Worm (Caenorhabditis elegans) whole organism, L1 larva: ENCODE data around the gene aptf-3.

Experiments used
- C16A3.4 ChIP-seq: fragments of 150-350 bp; optimal IDR thresholded peaks from 2 replicates; lab custom pipeline; 2014; ENCODE audit warnings: missing biosample characterization, missing genetic modification characterization
- F16B12.6 ChIP-seq: fragments of 150-350 bp; optimal IDR thresholded peaks from 2 replicates; lab custom pipeline; 2014; ENCODE audit warnings: missing biosample characterization, missing genetic modification characterization
- Y116A8C.19 ChIP-seq: sonication (generic microtip); optimal IDR thresholded peaks from 2 replicates; lab custom pipeline; 2016; ENCODE audit warnings: missing compliant biosample characterization, missing genetic modification characterization, borderline replicate concordance
- aly-2 ChIP-seq: fragments of 150-350 bp; optimal IDR thresholded peaks from 2 replicates; lab custom pipeline; 2014; ENCODE audit warnings: missing biosample characterization, missing genetic modification characterization
- ama-1 ChIP-seq: fragments of 150-350 bp; optimal IDR thresholded peaks from 2 replicates; lab custom pipeline; 2014
- blmp-1 ChIP-seq: fragments of 150-350 bp; optimal IDR thresholded peaks from 2 replicates; lab custom pipeline; 2014; ENCODE audit warnings: missing biosample characterization, missing genetic modification characterization
- ceh-63 ChIP-seq: fragments of 200-800 bp; sonication (Bioruptor generic); optimal IDR thresholded peaks from 2 replicates; lab custom pipeline; 2018; ENCODE audit warnings: mild to moderate bottlenecking, missing genetic modification characterization, missing compliant biosample characterization
- ceh-8 ChIP-seq: fragments of 200-800 bp; sonication (Bioruptor generic); optimal IDR thresholded peaks from 2 replicates; lab custom pipeline; 2018; ENCODE audit warnings: mild to moderate bottlenecking, missing genetic modification characterization, moderate library complexity, missing compliant biosample characterization
- ces-1 ChIP-seq: fragments of 150-350 bp; optimal IDR thresholded peaks from 2 replicates; lab custom pipeline; 2014; ENCODE audit warnings: missing biosample characterization, missing genetic modification reagents, missing genetic modification characterization
- dpl-1 ChIP-seq, 3 experiments: fragments of 150-350 bp in 2 of 3; sonication (generic microtip) in 1 of 3; optimal IDR thresholded peaks; 2 replicates each; lab custom pipeline; 2014 to 2017; ENCODE audit warnings: missing biosample characterization in 3 of 3, missing genetic modification characterization in 3 of 3, missing genetic modification reagents in 3 of 3
- efl-1 ChIP-seq, 4 experiments: fragments of 150-350 bp; optimal IDR thresholded peaks in 3 of 4; peaks in 1 of 4; 1 replicate in 1 of 4; 2 replicates in 3 of 4; lab custom pipeline; 2014; ENCODE audit warnings: missing biosample characterization in 2 of 4, missing genetic modification characterization in 2 of 4, missing genetic modification reagents in 2 of 4
- egl-27 ChIP-seq, 2 experiments: fragments of 150-350 bp in 1 of 2; sonication (generic microtip); optimal IDR thresholded peaks; 3 replicates each; lab custom pipeline; 2017 to 2018; ENCODE audit warnings: missing biosample characterization in 2 of 2, missing genetic modification characterization in 2 of 2, missing genetic modification reagents in 2 of 2
- elt-3 ChIP-seq, 6 experiments: fragments of 150-350 bp in 1 of 6; sonication (generic microtip); optimal IDR thresholded peaks; 2 replicates each; lab custom pipeline; 2017 to 2018; ENCODE audit warnings: missing biosample characterization in 6 of 6, missing genetic modification characterization in 6 of 6, inconsistent platforms in 1 of 6
- fkh-10 ChIP-seq: sonication (generic microtip); optimal IDR thresholded peaks from 2 replicates; lab custom pipeline; 2017; ENCODE audit warnings: missing biosample characterization, missing genetic modification reagents, missing genetic modification characterization
- fkh-4 ChIP-seq: sonication (generic microtip); optimal IDR thresholded peaks from 2 replicates; lab custom pipeline; 2016; ENCODE audit warnings: missing compliant biosample characterization, missing genetic modification characterization, borderline replicate concordance
- fos-1 ChIP-seq: fragments of 150-350 bp; optimal IDR thresholded peaks from 2 replicates; lab custom pipeline; 2014; ENCODE audit warnings: missing biosample characterization, missing genetic modification characterization
- hlh-17 ChIP-seq: fragments of 200-800 bp; sonication (Bioruptor generic); optimal IDR thresholded peaks from 2 replicates; lab custom pipeline; 2018; ENCODE audit warnings: missing genetic modification characterization, mild to moderate bottlenecking, missing compliant biosample characterization, moderate library complexity, borderline replicate concordance
- hpl-2 ChIP-seq: fragments of 150-350 bp; optimal IDR thresholded peaks from 2 replicates; lab custom pipeline; 2014; ENCODE audit warnings: missing biosample characterization, missing genetic modification reagents, missing genetic modification characterization
- irx-1 ChIP-seq: sonication (generic microtip); optimal IDR thresholded peaks from 2 replicates; lab custom pipeline; 2016; ENCODE audit warnings: missing genetic modification characterization, missing compliant biosample characterization
- isw-1 ChIP-seq: fragments of 200-800 bp; sonication (Bioruptor generic); IDR thresholded peaks from 2 replicates; pipeline ENCODE4 v1.3.6; 2022; ENCODE audit warnings: missing genetic modification characterization, missing compliant biosample characterization
- jun-1 ChIP-seq: fragments of 150-350 bp; optimal IDR thresholded peaks from 2 replicates; lab custom pipeline; 2014; ENCODE audit warnings: missing biosample characterization, missing genetic modification reagents, missing genetic modification characterization
- lin-15B ChIP-seq: fragments of 150-350 bp; sonication (generic microtip); optimal IDR thresholded peaks from 3 replicates; lab custom pipeline; 2014; ENCODE audit warnings: missing biosample characterization, missing genetic modification characterization
- lin-35 ChIP-seq, 2 experiments: fragments of 150-350 bp; optimal IDR thresholded peaks; 2 replicates each; lab custom pipeline; 2014; ENCODE audit warnings: missing biosample characterization in 2 of 2, missing genetic modification characterization in 2 of 2, missing genetic modification reagents in 2 of 2
- lir-3 ChIP-seq: sonication (generic microtip); optimal IDR thresholded peaks from 2 replicates; lab custom pipeline; 2016; ENCODE audit warnings: mild to moderate bottlenecking, missing genetic modification characterization, moderate library complexity, missing compliant biosample characterization; ENCODE audit not compliant: poor library complexity
- lsy-2 ChIP-seq, 2 experiments: fragments of 150-350 bp; optimal IDR thresholded peaks; 2 replicates each; lab custom pipeline; 2014; ENCODE audit warnings: missing biosample characterization in 2 of 2, missing genetic modification characterization in 2 of 2
- mab-9 ChIP-seq: fragments of 200-800 bp; sonication (Bioruptor generic); IDR thresholded peaks from 2 replicates; pipeline ENCODE4 v1.3.6; 2022; ENCODE audit warnings: missing genetic modification reagents, missing genetic modification characterization, missing compliant biosample characterization
- mdl-1 ChIP-seq, 2 experiments: fragments of 150-350 bp; optimal IDR thresholded peaks; 2 replicates each; lab custom pipeline; 2014 to 2017; ENCODE audit warnings: missing biosample characterization in 2 of 2, missing genetic modification characterization in 2 of 2, inconsistent platforms in 1 of 2
- mef-2 ChIP-seq: fragments of 150-350 bp; optimal IDR thresholded peaks from 2 replicates; lab custom pipeline; 2014; ENCODE audit warnings: missing biosample characterization, missing genetic modification characterization
- mep-1 ChIP-seq: fragments of 150-350 bp; optimal IDR thresholded peaks from 2 replicates; lab custom pipeline; 2014; ENCODE audit warnings: missing biosample characterization, missing genetic modification characterization
- nhr-12 ChIP-seq: sonication (generic microtip); optimal IDR thresholded peaks from 2 replicates; lab custom pipeline; 2017; ENCODE audit warnings: missing biosample characterization, missing genetic modification characterization
- nhr-20 ChIP-seq: sonication (generic microtip); optimal IDR thresholded peaks from 2 replicates; lab custom pipeline; 2016; ENCODE audit warnings: mild to moderate bottlenecking, missing genetic modification characterization, missing compliant biosample characterization
- nhr-237 ChIP-seq: fragments of 150-350 bp; optimal IDR thresholded peaks from 2 replicates; lab custom pipeline; 2014; ENCODE audit warnings: missing biosample characterization, missing genetic modification characterization
- nhr-28 ChIP-seq: fragments of 150-350 bp; optimal IDR thresholded peaks from 2 replicates; lab custom pipeline; 2014; ENCODE audit warnings: missing biosample characterization, missing genetic modification characterization
- nhr-47 ChIP-seq: sonication (generic microtip); optimal IDR thresholded peaks from 2 replicates; lab custom pipeline; 2016; ENCODE audit warnings: mild to moderate bottlenecking, missing genetic modification characterization, moderate library complexity, missing compliant biosample characterization
- nhr-71 ChIP-seq: sonication (generic microtip); optimal IDR thresholded peaks from 2 replicates; lab custom pipeline; 2016; ENCODE audit warnings: mild to moderate bottlenecking, missing genetic modification characterization, moderate library complexity, missing compliant biosample characterization
- nhr-76 ChIP-seq: sonication (generic microtip); optimal IDR thresholded peaks from 2 replicates; lab custom pipeline; 2017; ENCODE audit warnings: missing biosample characterization, missing genetic modification characterization
- nhr-90 ChIP-seq: sonication (generic microtip); optimal IDR thresholded peaks from 2 replicates; lab custom pipeline; 2016; ENCODE audit warnings: mild to moderate bottlenecking, missing genetic modification characterization, missing compliant biosample characterization; ENCODE audit not compliant: poor library complexity
- pax-3 ChIP-seq: fragments of 200-800 bp; sonication (Bioruptor generic); optimal IDR thresholded peaks from 2 replicates; lab custom pipeline; 2018; ENCODE audit warnings: mild to moderate bottlenecking, missing genetic modification characterization, moderate library complexity, missing compliant biosample characterization
- pqm-1 ChIP-seq: sonication (generic microtip); optimal IDR thresholded peaks from 3 replicates; lab custom pipeline; 2017; ENCODE audit warnings: missing biosample characterization, missing genetic modification characterization
- rnt-1 ChIP-seq: sonication (generic microtip); optimal IDR thresholded peaks from 2 replicates; lab custom pipeline; 2016; ENCODE audit warnings: mild to moderate bottlenecking, missing genetic modification characterization, moderate library complexity, missing compliant biosample characterization
- snpc-4 ChIP-seq: fragments of 150-350 bp; optimal IDR thresholded peaks from 2 replicates; lab custom pipeline; 2014; ENCODE audit warnings: missing biosample characterization, missing genetic modification characterization
- snu-23 ChIP-seq: sonication (generic microtip); optimal IDR thresholded peaks from 2 replicates; lab custom pipeline; 2016; ENCODE audit warnings: missing genetic modification characterization, missing compliant biosample characterization
- sox-4 ChIP-seq: sonication (generic microtip); optimal IDR thresholded peaks from 2 replicates; lab custom pipeline; 2016; ENCODE audit warnings: missing genetic modification characterization, missing compliant biosample characterization
- sptf-1 ChIP-seq: fragments of 150-350 bp; optimal IDR thresholded peaks from 2 replicates; lab custom pipeline; 2014; ENCODE audit warnings: missing biosample characterization, missing genetic modification characterization
- sup-37 ChIP-seq: fragments of 200-800 bp; sonication (Bioruptor generic); optimal IDR thresholded peaks from 2 replicates; lab custom pipeline; 2018; ENCODE audit warnings: mild to moderate bottlenecking, missing genetic modification characterization, missing compliant biosample characterization
- swsn-7 ChIP-seq: sonication (generic microtip); optimal IDR thresholded peaks from 2 replicates; lab custom pipeline; 2016; ENCODE audit warnings: missing genetic modification characterization, missing compliant biosample characterization
- tbx-2 ChIP-seq: sonication (generic microtip); optimal IDR thresholded peaks from 2 replicates; lab custom pipeline; 2016; ENCODE audit warnings: missing genetic modification characterization, missing compliant biosample characterization
- tlp-1 ChIP-seq: fragments of 150-350 bp; optimal IDR thresholded peaks from 2 replicates; lab custom pipeline; 2014; ENCODE audit warnings: missing biosample characterization, missing genetic modification characterization
- unc-98 ChIP-seq: fragments of 200-800 bp; sonication (Bioruptor generic); IDR thresholded peaks from 2 replicates; pipeline ENCODE4 v1.3.6; 2022; ENCODE audit warnings: missing genetic modification characterization, missing compliant biosample characterization
- zag-1 ChIP-seq: fragments of 150-350 bp; optimal IDR thresholded peaks from 2 replicates; lab custom pipeline; 2014; ENCODE audit warnings: missing biosample characterization, missing genetic modification characterization

aptf-3 gene

DNA sequence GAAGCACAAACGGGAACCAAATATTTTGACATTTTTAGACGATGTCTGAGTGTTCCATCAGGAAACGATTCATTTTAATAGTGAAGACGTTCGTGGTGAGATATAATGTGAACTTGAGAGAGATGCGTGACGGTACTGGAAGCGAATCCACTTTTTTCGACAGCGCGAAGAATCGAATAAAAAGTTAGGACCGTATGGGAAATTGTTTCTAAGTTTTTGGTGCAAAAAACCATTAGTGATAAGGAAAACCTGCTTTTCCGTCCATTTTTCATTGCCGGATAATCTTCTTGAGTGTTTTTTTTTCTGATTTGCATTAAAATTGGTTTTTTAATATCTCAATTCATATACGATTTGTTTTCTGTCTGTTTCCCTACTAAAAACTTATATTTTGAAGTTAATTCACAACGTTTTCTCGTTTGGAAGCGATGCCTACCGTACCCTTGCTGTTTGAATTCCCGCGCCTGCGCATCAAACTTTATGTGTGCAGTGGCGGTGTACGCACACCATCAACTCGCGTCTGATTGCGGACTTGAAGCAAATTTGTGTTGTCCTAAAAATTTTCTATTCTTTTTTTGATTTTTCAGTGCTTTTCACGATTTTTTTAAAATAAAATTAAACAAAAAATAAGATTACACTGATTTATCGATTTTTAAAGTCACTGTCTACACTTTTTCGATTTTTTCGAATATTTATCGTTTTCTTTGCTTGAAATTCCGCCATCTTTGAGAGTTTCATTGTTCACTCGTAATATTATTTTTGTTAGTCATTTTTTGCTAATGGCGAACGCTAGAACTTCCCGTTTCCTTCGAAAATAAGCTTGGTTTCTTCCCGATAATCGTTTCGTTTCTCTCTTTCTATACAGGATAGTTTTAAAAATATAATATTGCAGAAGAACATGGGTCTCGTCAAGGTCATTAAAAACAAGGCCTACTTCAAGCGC is 24.7 kb upstream of the aptf-3 start, which contains the start of the genes col-38 and rpl-5 (continued):
- TF ChIP-seq lin-15B (tag; lab: Kevin White, UChicago) = peak; percentile 94
- TF ChIP-seq C16A3.4 (tag; lab: Kevin White, UChicago) = peak; percentile 96
- no peak for TF ChIP-seq nhr-28 (tag; lab: Kevin White, UChicago)
- peak; percentile 97 to 99 for TF ChIP-seq lsy-2 (tag; optimal IDR thresholded peaks at IDR 0.05; lab: Kevin White, UChicago)
- peak; percentile 45 for TF ChIP-seq hpl-2 (GFP tag; lab: Kevin White, UChicago)
- TF ChIP-seq tlp-1 (tag; lab: Kevin White, UChicago) = no peak
- TF ChIP-seq rnt-1 (tag; lab: Kevin White, UChicago) = peak; percentile 92
- TF ChIP-seq pax-3 (tag; lab: Kevin White, UChicago) = peak; percentile 82
- no peak for TF ChIP-seq zag-1 (tag; lab: Kevin White, UChicago)
- peak in 1 of 2 experiments; percentile 85 for TF ChIP-seq mdl-1 (tag; optimal IDR thresholded peaks at IDR 0.05; lab: Kevin White, UChicago)
- TF ChIP-seq mab-9 (GFP tag; lab: Robert Waterston, UW) = peak; percentile 52; the same call in 1 of the 2 replicates
- peak; percentile 82 to 98 for TF ChIP-seq efl-1 (optimal IDR thresholded peaks at IDR 0.05; lab: Kevin White, UChicago)
- peak; percentile 97 to 100 for TF ChIP-seq efl-1 (GFP tag; optimal IDR thresholded peaks at IDR 0.05 in 1 of 2; lab: Kevin White, UChicago)
- TF ChIP-seq fos-1 (tag; lab: Kevin White, UChicago) = peak; percentile 79
- peak; percentile 97 to 99 (median 97) for TF ChIP-seq dpl-1 (GFP tag; optimal IDR thresholded peaks at IDR 0.05; lab: Kevin White, UChicago)
- no peak for TF ChIP-seq ces-1
- TF ChIP-seq nhr-237 (tag; lab: Kevin White, UChicago) = peak; percentile 78
- TF ChIP-seq irx-1 (tag; lab: Kevin White, UChicago) = peak; percentile 54
- no peak for TF ChIP-seq Y116A8C.19 (tag; lab: Kevin White, UChicago)
- TF ChIP-seq nhr-90 (tag; lab: Kevin White, UChicago) = peak; percentile 84
- peak; percentile 11 for TF ChIP-seq fkh-4 (tag; lab: Kevin White, UChicago)
- TF ChIP-seq lir-3 (tag; lab: Kevin White, UChicago) = peak; percentile 73
- no peak for TF ChIP-seq sptf-1
- peak; percentile 60 for TF ChIP-seq ceh-8 (GFP tag; lab: Kevin White, UChicago)
- TF ChIP-seq fkh-10 (GFP tag; lab: Kevin White, UChicago) = peak; percentile 72
- peak; percentile 98 for TF ChIP-seq mep-1 (tag; lab: Kevin White, UChicago)
- peak; percentile 86 for TF ChIP-seq snpc-4 (tag; lab: Kevin White, UChicago)
- TF ChIP-seq ama-1 (lab: Kevin White, UChicago) = no peak
- TF ChIP-seq jun-1 (tag; lab: Kevin White, UChicago) = peak; percentile 81
- peak; percentile 91 for TF ChIP-seq tbx-2
- peak; percentile 95 for TF ChIP-seq snu-23 (GFP tag; lab: Kevin White, UChicago)
- peak in 4 of 6 experiments; percentile 11 to 91 (median 82) for TF ChIP-seq elt-3 (tag; optimal IDR thresholded peaks at IDR 0.05; lab: Kevin White, UChicago)
- TF ChIP-seq pqm-1 (tag; lab: Kevin White, UChicago) = no peak
- peak; percentile 98 for TF ChIP-seq F16B12.6 (tag; lab: Kevin White, UChicago)
- no peak for TF ChIP-seq hlh-17 (GFP tag; lab: Kevin White, UChicago)
- peak; percentile 29 for TF ChIP-seq mef-2 (tag; lab: Kevin White, UChicago)
- TF ChIP-seq egl-27 (tag; optimal IDR thresholded peaks at IDR 0.05; lab: Kevin White, UChicago) = no peak
- peak; percentile 96 for TF ChIP-seq isw-1 (GFP tag; lab: Robert Waterston, UW)
- TF ChIP-seq lin-35 (GFP tag; optimal IDR thresholded peaks at IDR 0.05; lab: Kevin White, UChicago) = peak; percentile 98 to 99
- TF ChIP-seq sup-37 = no peak
- no peak for TF ChIP-seq nhr-12
- peak; percentile 86 for TF ChIP-seq blmp-1
- peak; percentile 30 for TF ChIP-seq aly-2 (tag; lab: Kevin White, UChicago)
- TF ChIP-seq nhr-47 (tag; lab: Kevin White, UChicago) = peak; percentile 91
- no peak for TF ChIP-seq nhr-76
- TF ChIP-seq unc-98 (GFP tag; lab: Robert Waterston, UW) = no peak
- no peak for TF ChIP-seq ceh-63 (GFP tag; lab: Kevin White, UChicago)
- TF ChIP-seq nhr-20 (tag; lab: Kevin White, UChicago) = peak; percentile 95
- TF ChIP-seq nhr-71 (tag; lab: Kevin White, UChicago) = peak; percentile 94
- peak; percentile 90 for TF ChIP-seq swsn-7 (tag; lab: Kevin White, UChicago)
- peak; percentile 30 for TF ChIP-seq sox-4 (tag; lab: Kevin White, UChicago)
